Fruit fly (Drosophila melanogaster): ENCODE data around the gene D2hgdh.

D2hgdh gene

dm6 chrX:2191896-2192295, 50.6 kb downstream of the D2hgdh start (continued):
- TF ChIP-seq CG17186 (GFP tag; optimal IDR thresholded peaks at IDR 0.05) (no peak), MTF-1 (GFP tag; optimal IDR thresholded peaks at IDR 0.05; ENCODE audit: borderline replicate concordance) (no peak), pb (GFP tag; optimal IDR thresholded peaks at IDR 0.05) (no peak), CG12391 (tag; optimal IDR thresholded peaks at IDR 0.05) (no peak), Med (GFP tag) (peak; percentile 31), HLH3B (GFP tag; IDR thresholded peaks at IDR 0.05) (peak; percentile 12; the same call in 1 of the 2 replicates), kni (GFP tag; optimal IDR thresholded peaks at IDR 0.05) (peak; percentile 20), H15 (GFP tag; IDR thresholded peaks at IDR 0.05) (no peak), CG9609 (GFP tag; optimal IDR thresholded peaks at IDR 0.05) (no peak), schlank (tag; optimal IDR thresholded peaks at IDR 0.05) (no peak), wek (GFP tag; optimal IDR thresholded peaks at IDR 0.05) (peak; percentile 26), Nf-YC (tag; optimal IDR thresholded peaks at IDR 0.05) (no peak), Chrac-16 (GFP tag; optimal IDR thresholded peaks at IDR 0.05) (no peak), slou (GFP tag; optimal IDR thresholded peaks at IDR 0.05) (no peak), CG15011 (GFP tag; optimal IDR thresholded peaks at IDR 0.05) (no peak), ci (GFP tag; IDR thresholded peaks at IDR 0.05) (peak; percentile 72; the same call in 2 of the 3 replicates), CG9797 (GFP tag; optimal IDR thresholded peaks at IDR 0.05) (no peak), slp2 (GFP tag; optimal IDR thresholded peaks at IDR 0.05) (no peak), C15 (GFP tag; IDR thresholded peaks at IDR 0.05) (no peak), Xrp1 (GFP tag; IDR thresholded peaks at IDR 0.05) (peak; percentile 50), peb (GFP tag; IDR thresholded peaks at IDR 0.05) (no peak), CG17829 (tag; optimal IDR thresholded peaks at IDR 0.05) (no peak), CoRest (tag; optimal IDR thresholded peaks at IDR 0.05) (no peak), Hey (tag; optimal IDR thresholded peaks at IDR 0.05) (no peak), CG8290 (GFP tag; optimal IDR thresholded peaks at IDR 0.05) (no peak), CG8290 (tag; optimal IDR thresholded peaks at IDR 0.05) (no peak)

DNA sequence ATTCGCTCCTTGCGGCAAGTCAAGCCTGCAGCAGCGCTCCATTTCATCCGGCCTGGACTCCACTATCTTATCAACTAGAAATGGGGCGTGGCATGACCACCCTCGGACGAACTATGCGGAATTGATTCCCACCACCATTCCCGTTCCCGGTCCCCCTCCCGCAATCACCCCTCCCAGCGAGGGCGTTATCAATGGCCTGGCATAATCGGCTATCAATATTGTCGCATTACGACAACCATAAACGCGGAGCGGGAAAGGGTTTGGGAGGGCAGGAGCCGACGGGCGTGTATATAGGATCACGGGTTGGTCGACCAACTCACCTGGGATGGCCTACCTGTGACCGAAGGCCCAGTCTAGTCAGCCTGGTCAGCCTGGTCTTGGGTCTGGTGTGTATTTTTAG, 51.9 kb downstream of the D2hgdh start:
- TF ChIP-seq MTF-1 (GFP tag; optimal IDR thresholded peaks at IDR 0.05; ENCODE audit: borderline replicate concordance) = no peak
- peak; percentile 69 for TF ChIP-seq sug (tag; optimal IDR thresholded peaks at IDR 0.05)
- no peak for TF ChIP-seq Dip3 (GFP tag; optimal IDR thresholded peaks at IDR 0.05)
- no peak for TF ChIP-seq H15 (GFP tag; IDR thresholded peaks at IDR 0.05)
- TF ChIP-seq Oaz (GFP tag; IDR thresholded peaks at IDR 0.05) = no peak
- TF ChIP-seq wor (GFP tag; IDR thresholded peaks at IDR 0.05) = no peak
- TF ChIP-seq row (GFP tag; IDR thresholded peaks at IDR 0.05) = no peak
- no peak for TF ChIP-seq eyg (GFP tag; optimal IDR thresholded peaks at IDR 0.05)
- TF ChIP-seq lbe (GFP tag; optimal IDR thresholded peaks at IDR 0.05) = no peak
- TF ChIP-seq slou (GFP tag; optimal IDR thresholded peaks at IDR 0.05) = no peak
- no peak for TF ChIP-seq maf-S (GFP tag; optimal IDR thresholded peaks at IDR 0.05)
- TF ChIP-seq sens (GFP tag) = peak; percentile 16
- no peak for TF ChIP-seq psq (GFP tag; optimal IDR thresholded peaks at IDR 0.05)
- no peak for TF ChIP-seq CG1603 (tag; optimal IDR thresholded peaks at IDR 0.05)
- no peak for TF ChIP-seq CG12391 (tag; optimal IDR thresholded peaks at IDR 0.05)
- TF ChIP-seq CG11696 (GFP tag; IDR thresholded peaks at IDR 0.05) = no peak
- TF ChIP-seq BtbVII (GFP tag; optimal IDR thresholded peaks at IDR 0.05) = no peak
- TF ChIP-seq Fer2 (tag; optimal IDR thresholded peaks at IDR 0.05) = no peak
- TF ChIP-seq Poxn (GFP tag; IDR thresholded peaks at IDR 0.05) = no peak
- TF ChIP-seq CG8388 (GFP tag; optimal IDR thresholded peaks at IDR 0.05) = no peak
- TF ChIP-seq ham (GFP tag; IDR thresholded peaks at IDR 0.05) = no peak
- TF ChIP-seq CG15011 (GFP tag; optimal IDR thresholded peaks at IDR 0.05) = no peak
- no peak for TF ChIP-seq salm (tag; optimal IDR thresholded peaks at IDR 0.05)
- TF ChIP-seq HmgD (GFP tag; optimal IDR thresholded peaks at IDR 0.05) = no peak
- TF ChIP-seq crol (GFP tag; IDR thresholded peaks at IDR 0.05) = peak; percentile 66
- peak in 1 of 2 experiments; percentile 54 for TF ChIP-seq Pdp1 (GFP tag; optimal IDR thresholded peaks at IDR 0.05)
- TF ChIP-seq Lim3 (GFP tag; IDR thresholded peaks at IDR 0.05) = no peak
- no peak for TF ChIP-seq Six4 (GFP tag; optimal IDR thresholded peaks at IDR 0.05)
- no peak for TF ChIP-seq lab (GFP tag; optimal IDR thresholded peaks at IDR 0.05)
- no peak for TF ChIP-seq her (GFP tag; optimal IDR thresholded peaks at IDR 0.05)
- no peak for TF ChIP-seq CG8290 (GFP tag; optimal IDR thresholded peaks at IDR 0.05)
- TF ChIP-seq CG8290 (tag; optimal IDR thresholded peaks at IDR 0.05) = peak in 1 of 2 experiments; percentile 8
- no peak for TF ChIP-seq CG13123 (GFP tag; optimal IDR thresholded peaks at IDR 0.05)
